Fruit fly (Drosophila melanogaster): ENCODE results near the gene CG12947.

DNA sequence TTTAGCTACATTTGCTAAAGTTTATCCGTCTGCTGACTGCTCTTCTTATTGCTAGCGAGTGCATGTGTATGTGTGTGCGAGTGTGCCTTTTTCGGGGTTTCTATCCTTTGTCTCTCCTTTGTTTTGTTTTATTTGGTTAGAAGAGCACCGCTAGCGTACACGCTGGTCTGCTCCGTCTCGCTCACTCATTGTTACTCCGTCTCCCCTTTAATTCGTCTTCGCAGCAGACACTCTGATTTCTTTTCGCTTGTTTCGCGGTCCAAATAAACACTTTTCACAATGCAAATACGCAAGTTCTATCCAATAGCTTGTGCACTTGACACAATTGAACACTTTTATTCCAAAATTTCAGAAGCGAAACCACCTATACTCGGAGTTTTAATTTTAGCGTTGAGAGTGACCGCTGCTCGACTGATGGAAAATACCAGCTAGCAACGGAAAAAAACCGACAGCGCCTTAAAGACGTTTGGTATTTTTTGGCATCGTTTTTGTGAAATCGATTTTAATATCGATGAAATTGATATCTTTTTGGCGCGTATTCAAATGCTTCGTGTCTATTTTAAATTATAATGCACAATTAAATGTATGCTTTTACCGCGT lies 29.2 kb downstream of the CG12947 start, which contains the start of gene FBXO11:
- TF ChIP-seq CG8478 (optimal IDR thresholded peaks at IDR 0.05) (no peak), CTCF (optimal IDR thresholded peaks at IDR 0.05) (no peak)
